Worm (Caenorhabditis elegans): Measurements from ENCODE around the gene C28H8.2.
A peak's percentile ranks its signal among the peaks of the same experiment; 100 is the strongest.

C28H8.2 gene

DNA sequence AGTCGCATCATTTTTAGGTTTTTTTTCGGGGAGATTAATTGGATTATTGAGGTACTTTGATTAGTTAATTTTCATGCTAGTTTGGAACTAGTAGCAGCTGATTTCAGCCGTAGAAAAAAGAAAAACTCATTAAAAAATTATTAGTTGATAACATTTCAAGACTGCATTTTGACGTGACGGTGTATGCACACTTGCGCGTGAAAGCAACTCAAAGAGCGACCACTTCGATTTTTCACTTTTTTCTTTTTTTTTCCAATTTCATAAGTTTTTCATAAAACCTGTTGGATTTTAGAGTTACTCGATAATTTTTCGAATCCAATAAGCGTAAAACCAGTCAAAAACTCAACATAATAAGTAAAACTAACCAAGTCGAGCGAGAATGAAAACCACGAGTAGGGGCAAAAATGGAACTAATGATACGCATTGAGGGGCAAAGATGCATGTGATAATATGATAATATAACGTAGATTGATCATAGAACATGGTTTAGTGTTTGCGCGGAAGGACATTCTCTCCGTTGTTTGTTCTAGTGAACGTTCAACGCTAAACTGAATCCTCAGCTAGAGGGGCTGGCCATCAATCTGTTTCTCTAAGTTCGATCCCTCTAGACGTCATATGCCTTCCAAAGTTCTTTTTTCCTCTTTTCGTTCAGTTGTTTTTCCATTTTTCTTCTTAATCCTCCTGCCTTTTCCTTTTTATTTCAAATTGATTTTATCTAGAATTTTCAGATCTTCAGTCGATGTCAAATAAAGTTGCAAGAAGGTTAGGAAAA lies 28.2 kb downstream of the C28H8.2 start, which contains the start of the genes F25B5.6 and F25B5.3 (continued):
- TF ChIP-seq aly-2 (tag; optimal IDR thresholded peaks at IDR 0.05) (no peak), dsc-1 (tag; optimal IDR thresholded peaks at IDR 0.05) (no peak), lsy-2 (tag; optimal IDR thresholded peaks at IDR 0.05) (peak; percentile 36 to 50), zip-4 (GFP tag; optimal IDR thresholded peaks at IDR 0.05) (no peak), isw-1 (GFP tag; IDR thresholded peaks at IDR 0.05) (no peak), F16B12.6 (tag; optimal IDR thresholded peaks at IDR 0.05) (peak; percentile 83), nhr-11 (tag; optimal IDR thresholded peaks at IDR 0.05) (no peak), nhr-47 (tag; optimal IDR thresholded peaks at IDR 0.05) (no peak), C34B4.2 (tag; optimal IDR thresholded peaks at IDR 0.05) (no peak), unc-62 (GFP tag; optimal IDR thresholded peaks at IDR 0.05) (no peak), lin-13 (GFP tag; optimal IDR thresholded peaks at IDR 0.05) (peak; percentile 14), lir-3 (tag; optimal IDR thresholded peaks at IDR 0.05; ENCODE audit: poor library complexity) (no peak), zag-1 (tag; optimal IDR thresholded peaks at IDR 0.05) (no peak), dpl-1 (GFP tag; optimal IDR thresholded peaks at IDR 0.05) (peak in 2 of 3 experiments; percentile 12 to 50), sup-37 (GFP tag; optimal IDR thresholded peaks at IDR 0.05) (no peak), skn-1 (tag; optimal IDR thresholded peaks at IDR 0.05) (peak; percentile 53), nhr-77 (tag; optimal IDR thresholded peaks at IDR 0.05) (no peak), snpc-4 (tag; optimal IDR thresholded peaks at IDR 0.05) (peak; percentile 7), egl-13 (tag; optimal IDR thresholded peaks at IDR 0.05) (no peak), fkh-8 (tag; optimal IDR thresholded peaks at IDR 0.05) (peak; percentile 37), ces-1 (GFP tag; optimal IDR thresholded peaks at IDR 0.05) (no peak), nhr-20 (tag; optimal IDR thresholded peaks at IDR 0.05) (peak; percentile 25), lin-15B (tag; optimal IDR thresholded peaks at IDR 0.05) (no peak), nhr-71 (tag; optimal IDR thresholded peaks at IDR 0.05) (peak; percentile 57), mab-9 (GFP tag; IDR thresholded peaks at IDR 0.05) (no peak), pag-3 (tag; optimal IDR thresholded peaks at IDR 0.05; ENCODE audit: borderline replicate concordance, insufficient read depth) (no peak)

DNA sequence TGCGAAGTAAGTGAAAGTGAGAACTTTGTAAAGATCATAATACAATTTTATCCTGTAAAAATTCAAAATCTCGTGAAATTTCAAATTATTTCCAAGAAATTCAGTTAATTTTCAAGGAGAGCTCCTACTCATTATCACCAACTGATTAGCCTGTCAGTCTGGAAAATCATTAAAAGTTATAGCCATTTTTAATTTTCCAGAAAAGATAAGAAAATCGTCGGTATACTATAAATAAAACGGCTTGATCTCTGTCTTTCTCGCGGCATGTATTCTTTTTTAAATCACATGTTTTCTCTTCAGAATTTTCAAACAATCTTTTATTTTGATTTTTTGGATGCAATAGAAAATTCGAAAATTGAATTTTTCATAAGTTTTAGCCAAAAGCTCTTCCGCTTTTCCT lies 28.9 kb downstream of the C28H8.2 start:
- TF ChIP-seq ama-1 (optimal IDR thresholded peaks at IDR 0.05): no peak
- peak; percentile 61 for TF ChIP-seq tlp-1 (tag; optimal IDR thresholded peaks at IDR 0.05)

DNA sequence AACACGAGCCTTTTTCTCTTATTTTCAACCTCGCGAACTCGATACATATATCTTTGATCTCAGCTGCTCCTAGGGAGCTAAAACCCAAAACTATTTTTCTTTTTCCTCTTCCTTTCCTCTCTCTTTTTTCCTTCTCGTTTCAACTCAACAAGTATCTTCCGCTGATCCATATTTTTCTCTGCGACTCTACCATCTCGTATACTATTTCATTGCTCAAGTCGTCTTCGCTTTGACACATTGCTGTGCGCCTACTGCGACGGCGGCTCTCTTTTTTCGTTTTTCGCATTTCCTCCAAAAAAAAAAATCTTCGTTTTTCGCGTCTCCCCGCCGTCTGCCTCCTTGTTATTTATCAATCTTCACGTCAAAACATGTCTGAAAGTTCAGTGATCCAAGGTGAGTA lies 29.7 kb downstream of the C28H8.2 start:
- TF ChIP-seq swsn-7 (tag; optimal IDR thresholded peaks at IDR 0.05) (peak; percentile 37), ceh-88 (GFP tag; IDR thresholded peaks at IDR 0.05) (no peak), mdl-1 (tag; optimal IDR thresholded peaks at IDR 0.05) (peak in 1 of 2 experiments; percentile 14), C34B4.2 (tag; optimal IDR thresholded peaks at IDR 0.05) (no peak), unc-98 (GFP tag; IDR thresholded peaks at IDR 0.05) (no peak), ceh-82 (tag; optimal IDR thresholded peaks at IDR 0.05) (peak in 2 of 3 experiments; percentile 12 to 50), C16A3.4 (tag; optimal IDR thresholded peaks at IDR 0.05) (no peak), nhr-47 (tag; optimal IDR thresholded peaks at IDR 0.05) (peak; percentile 34), egl-13 (tag; optimal IDR thresholded peaks at IDR 0.05) (no peak), snu-23 (GFP tag; optimal IDR thresholded peaks at IDR 0.05) (peak; percentile 17), nhr-90 (tag; optimal IDR thresholded peaks at IDR 0.05; ENCODE audit: poor library complexity) (no peak), nhr-71 (tag; optimal IDR thresholded peaks at IDR 0.05) (peak; percentile 51), sox-4 (tag; optimal IDR thresholded peaks at IDR 0.05) (no peak), fkh-10 (GFP tag; optimal IDR thresholded peaks at IDR 0.05) (peak; percentile 81), nhr-20 (tag; optimal IDR thresholded peaks at IDR 0.05) (no peak), dsc-1 (tag; optimal IDR thresholded peaks at IDR 0.05) (peak; percentile 22), nhr-19 (GFP tag; conservative IDR thresholded peaks at IDR 0.05) (peak; percentile 66), rnt-1 (tag; optimal IDR thresholded peaks at IDR 0.05) (peak; percentile 61), lsy-2 (tag; optimal IDR thresholded peaks at IDR 0.05) (peak in 1 of 2 experiments; percentile 60), lin-14 (GFP tag; optimal IDR thresholded peaks at IDR 0.05) (peak; percentile 87), Y116A8C.19 (tag; optimal IDR thresholded peaks at IDR 0.05; ENCODE audit: borderline replicate concordance) (no peak), efl-1 (optimal IDR thresholded peaks at IDR 0.05) (peak; percentile 21 to 33), efl-1 (GFP tag; optimal IDR thresholded peaks at IDR 0.05 in 1 of 2) (peak in 1 of 2 experiments; percentile 86)
